Fruit fly (Drosophila melanogaster): ENCODE results near the gene Wdr82.

dm6 chr2L:8327272-8327555, 47.0 kb upstream of the Wdr82 start, which contains the start of gene CG14275:
- TF ChIP-seq lz (GFP tag; optimal IDR thresholded peaks at IDR 0.05) = no peak
- no peak for TF ChIP-seq Gug (GFP tag; IDR thresholded peaks at IDR 0.05)
- no peak for TF ChIP-seq Blimp-1 (GFP tag; optimal IDR thresholded peaks at IDR 0.05)
- TF ChIP-seq CG11294 (GFP tag; IDR thresholded peaks at IDR 0.05) = no peak
- TF ChIP-seq Eip75B (GFP tag; optimal IDR thresholded peaks at IDR 0.05) = no peak
- TF ChIP-seq esn (GFP tag; optimal IDR thresholded peaks at IDR 0.05) = no peak
- TF ChIP-seq CG11902 (GFP tag; optimal IDR thresholded peaks at IDR 0.05) = no peak
- TF ChIP-seq CG6792 (GFP tag; optimal IDR thresholded peaks at IDR 0.05) = no peak
- TF ChIP-seq Hr38 (GFP tag; optimal IDR thresholded peaks at IDR 0.05) = no peak
- no peak for TF ChIP-seq dac (GFP tag; optimal IDR thresholded peaks at IDR 0.05)
- no peak for TF ChIP-seq vri (GFP tag; optimal IDR thresholded peaks at IDR 0.05)
- no peak for TF ChIP-seq Hr4 (GFP tag; optimal IDR thresholded peaks at IDR 0.05)
- TF ChIP-seq Sox102F (GFP tag; optimal IDR thresholded peaks at IDR 0.05) = no peak
- no peak for TF ChIP-seq CG31627 (GFP tag; optimal IDR thresholded peaks at IDR 0.05)

Measured in whole organism, prepupa.